Fruit fly (Drosophila melanogaster) whole organism, embryonic: ENCODE results near the gene CG31875.

Experiments
- CG31388 ChIP-seq: fragments of 200-800 bp; sonication (Bioruptor generic); optimal IDR thresholded peaks from 2 replicates; lab custom pipeline; 2016; ENCODE audit warnings: missing biosample characterization, missing genetic modification characterization
- NK7.1 ChIP-seq: fragments of 200-800 bp; sonication (Bioruptor generic); optimal IDR thresholded peaks from 3 replicates; lab custom pipeline; 2016; ENCODE audit warnings: missing biosample characterization, missing genetic modification characterization
- Usf ChIP-seq: fragments of 200-800 bp; sonication (Bioruptor generic); optimal IDR thresholded peaks from 2 replicates; lab custom pipeline; 2017; ENCODE audit warnings: missing genotype, missing biosample characterization, missing genetic modification characterization

- TF ChIP-seq Usf (GFP tag; lab: Kevin White, UChicago) (peak; percentile 32), NK7.1 (GFP tag; lab: Kevin White, UChicago) (peak; percentile 92), CG31388 (GFP tag; lab: Kevin White, UChicago) (peak; percentile 3)
Observed at dm6 chr2L:9966983-9967737, 35.4 kb downstream of the CG31875 start, which contains the start of the genes Dref and RpL13.
